Fruit fly (Drosophila melanogaster) whole organism, pupa: ENCODE data around the gene TAF1B.

Experiments
- CG12605 ChIP-seq: fragments of 200-800 bp; sonication (Bioruptor generic); IDR thresholded peaks from 2 replicates; pipeline ENCODE4 v1.3.6; 2022; ENCODE audit warnings: missing biosample characterization, missing genetic modification characterization
- CG17806 ChIP-seq: fragments of 200-800 bp; sonication (Bioruptor generic); optimal IDR thresholded peaks from 2 replicates; lab custom pipeline; 2018; ENCODE audit warnings: missing biosample characterization, mild to moderate bottlenecking, missing genetic modification characterization, moderate library complexity
- CG8301 ChIP-seq: fragments of 200-800 bp; sonication (Bioruptor generic); optimal IDR thresholded peaks from 2 replicates; lab custom pipeline; 2018; ENCODE audit warnings: missing biosample characterization, mild to moderate bottlenecking, missing genetic modification characterization
- D1 ChIP-seq: fragments of 200-800 bp; sonication (Bioruptor generic); optimal IDR thresholded peaks from 2 replicates; lab custom pipeline; 2018; ENCODE audit warnings: missing biosample characterization, mild to moderate bottlenecking, missing genetic modification characterization, moderate library complexity
- rn ChIP-seq: fragments of 200-800 bp; sonication (Bioruptor generic); IDR thresholded peaks from 2 replicates; pipeline ENCODE4 v1.3.6; 2022; ENCODE audit warnings: missing biosample characterization, missing genetic modification characterization

- TF ChIP-seq CG12605 (GFP tag; lab: Robert Waterston, UW) (no peak), D1 (tag; lab: Kevin White, UChicago) (no peak), rn (no peak), CG17806 (no peak), CG8301 (no peak)
These were observed 5.1 kb downstream of the TAF1B start for dm6 chr3R:10138900-10139299.
